Fruit fly (Drosophila melanogaster) whole organism, embryonic: ENCODE results near the gene Spx.

Experiments
- Ada2b ChIP-seq: fragments of 200-800 bp; sonication (Bioruptor generic); IDR thresholded peaks from 2 replicates; pipeline ENCODE4 v1.3.6; 2022; ENCODE audit warnings: missing biosample characterization, missing genetic modification characterization
- Atf-2 ChIP-seq: fragments of 200-800 bp; sonication (Bioruptor generic); optimal IDR thresholded peaks from 2 replicates; lab custom pipeline; 2016; ENCODE audit warnings: missing biosample characterization, missing genetic modification characterization
- BtbVII ChIP-seq: fragments of 200-800 bp; sonication (Bioruptor generic); optimal IDR thresholded peaks from 3 replicates; lab custom pipeline; 2017; ENCODE audit warnings: missing biosample characterization, mild to moderate bottlenecking, missing genetic modification characterization
- CG10209 ChIP-seq: fragments of 200-800 bp; sonication (Bioruptor generic); optimal IDR thresholded peaks from 3 replicates; lab custom pipeline; 2017; ENCODE audit warnings: missing biosample characterization, mild to moderate bottlenecking, missing genetic modification characterization, missing genetic modification reagents
- CG12104 ChIP-seq: fragments of 200-800 bp; sonication (Bioruptor generic); optimal IDR thresholded peaks from 3 replicates; lab custom pipeline; 2016; ENCODE audit warnings: missing biosample characterization, missing genetic modification characterization
- CG12219 ChIP-seq: fragments of 200-800 bp; sonication (Bioruptor generic); optimal IDR thresholded peaks from 3 replicates; lab custom pipeline; 2018; ENCODE audit warnings: missing biosample characterization, mild to moderate bottlenecking, missing genetic modification characterization
- CG14710 ChIP-seq: fragments of 200-800 bp; sonication (Bioruptor generic); optimal IDR thresholded peaks from 3 replicates; lab custom pipeline; 2019; ENCODE audit warnings: missing biosample characterization, mild to moderate bottlenecking, missing genetic modification characterization, moderate library complexity
- CG14965 ChIP-seq: fragments of 200-800 bp; sonication (Bioruptor generic); optimal IDR thresholded peaks from 2 replicates; lab custom pipeline; 2016; ENCODE audit warnings: missing biosample characterization, missing genetic modification characterization, borderline replicate concordance
- CG18262 ChIP-seq: fragments of 200-800 bp; optimal IDR thresholded peaks from 3 replicates; lab custom pipeline; 2019; ENCODE audit warnings: missing biosample characterization, mild to moderate bottlenecking, missing genetic modification characterization, moderate library complexity
- CG18476 ChIP-seq: fragments of 200-800 bp; sonication (Bioruptor generic); optimal IDR thresholded peaks from 2 replicates; lab custom pipeline; 2016; ENCODE audit warnings: missing biosample characterization, mild to moderate bottlenecking, missing genetic modification characterization
- CG30431 ChIP-seq: fragments of 200-800 bp; sonication (Bioruptor generic); optimal IDR thresholded peaks from 2 replicates; lab custom pipeline; 2017; ENCODE audit warnings: missing biosample characterization, missing genetic modification characterization
- CG33213 ChIP-seq: fragments of 200-800 bp; sonication (Bioruptor generic); optimal IDR thresholded peaks from 3 replicates; lab custom pipeline; 2016; ENCODE audit warnings: missing biosample characterization, missing genetic modification characterization
- CG42726 ChIP-seq: fragments of 200-800 bp; sonication (Bioruptor generic); IDR thresholded peaks from 2 replicates; pipeline ENCODE4 v1.3.6; 2022; ENCODE audit warnings: missing biosample characterization, missing genetic modification characterization; ENCODE audit not compliant: partially characterized antibody
- CG4404 ChIP-seq: fragments of 200-800 bp; sonication (Bioruptor generic); IDR thresholded peaks from 2 replicates; pipeline ENCODE4 v1.3.6; 2022; ENCODE audit warnings: missing biosample characterization, missing genetic modification characterization
- CG4707 ChIP-seq: fragments of 200-800 bp; sonication (Bioruptor generic); optimal IDR thresholded peaks from 2 replicates; lab custom pipeline; 2018; ENCODE audit warnings: missing biosample characterization, mild to moderate bottlenecking, missing genetic modification characterization, moderate library complexity
- CG6689 ChIP-seq: fragments of 200-800 bp; sonication (Bioruptor generic); IDR thresholded peaks from 2 replicates; pipeline ENCODE4 v1.3.6; 2022; ENCODE audit warnings: missing biosample characterization, missing genetic modification characterization
- CG6791 ChIP-seq: fragments of 200-800 bp; sonication (Bioruptor generic); IDR thresholded peaks from 3 replicates; pipeline ENCODE4 v1.3.6; 2022; ENCODE audit warnings: missing biosample characterization, missing genetic modification characterization; ENCODE audit not compliant: partially characterized antibody
- CG6854 ChIP-seq: fragments of 200-800 bp; sonication (Bioruptor generic); optimal IDR thresholded peaks from 3 replicates; lab custom pipeline; 2017; ENCODE audit warnings: missing biosample characterization, mild to moderate bottlenecking, missing genetic modification characterization
- CG7556 ChIP-seq: fragments of 200-800 bp; sonication (Bioruptor generic); optimal IDR thresholded peaks from 2 replicates; lab custom pipeline; 2017; ENCODE audit warnings: missing biosample characterization, mild to moderate bottlenecking, missing genetic modification characterization
- CG7786 ChIP-seq: fragments of 200-800 bp; sonication (Bioruptor generic); optimal IDR thresholded peaks from 2 replicates; lab custom pipeline; 2016; ENCODE audit warnings: missing biosample characterization, missing genetic modification characterization
- Dek ChIP-seq: fragments of 200-800 bp; sonication (Bioruptor generic); optimal IDR thresholded peaks from 3 replicates; lab custom pipeline; 2019; ENCODE audit warnings: missing biosample characterization, mild to moderate bottlenecking, missing genetic modification characterization, moderate library complexity
- E2f2 ChIP-seq: fragments of 200-800 bp; sonication (Bioruptor generic); IDR thresholded peaks from 2 replicates; pipeline ENCODE4 v1.3.6; 2022; ENCODE audit warnings: missing biosample characterization, missing genetic modification characterization
- HLHmδ ChIP-seq: fragments of 200-800 bp; sonication (Bioruptor generic); optimal IDR thresholded peaks from 2 replicates; lab custom pipeline; 2018; ENCODE audit warnings: missing biosample characterization, mild to moderate bottlenecking, missing genetic modification characterization, moderate library complexity
- Mad ChIP-seq: fragments of 200-800 bp; sonication (Bioruptor generic); optimal IDR thresholded peaks from 2 replicates; lab custom pipeline; 2016; ENCODE audit warnings: missing biosample characterization, missing genetic modification characterization
- NC2α ChIP-seq: fragments of 200-800 bp; sonication (Bioruptor generic); optimal IDR thresholded peaks from 2 replicates; lab custom pipeline; 2016; ENCODE audit warnings: missing biosample characterization, missing genetic modification characterization
- NC2β ChIP-seq: fragments of 200-800 bp; sonication (Bioruptor generic); optimal IDR thresholded peaks from 2 replicates; lab custom pipeline; 2016; ENCODE audit warnings: missing biosample characterization, missing genetic modification characterization
- Nf-YB ChIP-seq: fragments of 200-800 bp; sonication (Bioruptor generic); optimal IDR thresholded peaks from 3 replicates; lab custom pipeline; 2019; ENCODE audit warnings: missing biosample characterization, mild to moderate bottlenecking, missing genetic modification characterization, moderate library complexity
- Xbp1 ChIP-seq: fragments of 200-800 bp; sonication (Bioruptor generic); optimal IDR thresholded peaks from 3 replicates; lab custom pipeline; 2016; ENCODE audit warnings: missing biosample characterization, mild to moderate bottlenecking, missing genetic modification characterization
- bcd ChIP-seq: fragments of 200-800 bp; sonication (Bioruptor generic); optimal IDR thresholded peaks from 2 replicates; lab custom pipeline; 2017; ENCODE audit warnings: missing biosample characterization, mild to moderate bottlenecking, missing genetic modification characterization
- chn ChIP-seq: fragments of 200-800 bp; sonication (Bioruptor generic); optimal IDR thresholded peaks from 2 replicates; lab custom pipeline; 2016; ENCODE audit warnings: missing biosample characterization, missing genetic modification characterization
- crp ChIP-seq, 2 experiments: fragments of 200-800 bp; sonication (Bioruptor generic); optimal IDR thresholded peaks; 2 replicates in 1 of 2; 3 replicates in 1 of 2; lab custom pipeline; 2017; ENCODE audit warnings: missing biosample characterization in 2 of 2, missing genetic modification characterization in 2 of 2, mild to moderate bottlenecking in 1 of 2, moderate library complexity in 1 of 2
- gcm ChIP-seq: fragments of 200-800 bp; sonication (Bioruptor generic); optimal IDR thresholded peaks from 2 replicates; lab custom pipeline; 2019; ENCODE audit warnings: missing biosample characterization, mild to moderate bottlenecking, missing genetic modification characterization, moderate library complexity
- her ChIP-seq: fragments of 200-800 bp; sonication (Bioruptor generic); optimal IDR thresholded peaks from 2 replicates; lab custom pipeline; 2016; ENCODE audit warnings: missing biosample characterization, missing genetic modification characterization
- hkb ChIP-seq, 2 experiments: fragments of 200-800 bp in 1 of 2; fragments of >200 bp in 1 of 2; sonication (Bioruptor generic) in 1 of 2; IDR thresholded peaks in 1 of 2; optimal IDR thresholded peaks in 1 of 2; 2 replicates each; pipeline versions ENCODE4 v1.3.6 to Lab custom; 2017 to 2022; ENCODE audit warnings: missing biosample characterization in 1 of 2, missing genetic modification characterization in 1 of 2
- hth ChIP-seq: fragments of >200 bp; optimal IDR thresholded peaks from 2 replicates; lab custom pipeline; 2017; ENCODE audit warnings: inconsistent platforms
- lbe ChIP-seq: fragments of 200-800 bp; sonication (Bioruptor generic); optimal IDR thresholded peaks from 2 replicates; lab custom pipeline; 2016; ENCODE audit warnings: missing biosample characterization, mild to moderate bottlenecking, missing genetic modification characterization
- nerfin-1 ChIP-seq: fragments of 200-800 bp; sonication (Bioruptor generic); optimal IDR thresholded peaks from 3 replicates; lab custom pipeline; 2019; ENCODE audit warnings: missing biosample characterization, mild to moderate bottlenecking, missing genetic modification characterization, moderate library complexity
- peb ChIP-seq: fragments of 200-800 bp; sonication (Bioruptor generic); IDR thresholded peaks from 2 replicates; pipeline ENCODE4 v1.3.6; 2022; ENCODE audit warnings: missing biosample characterization, missing genetic modification characterization
- sens ChIP-seq: fragments of 200-800 bp; sonication (Bioruptor generic); peaks from one replicate; lab custom pipeline; 2016; ENCODE audit warnings: missing biosample characterization, missing genetic modification characterization
- sens-2 ChIP-seq: fragments of 200-800 bp; sonication (Bioruptor generic); IDR thresholded peaks from 2 replicates; pipeline ENCODE4 v1.3.6; 2022; ENCODE audit warnings: missing biosample characterization, missing genetic modification characterization
- sima ChIP-seq: fragments of 200-800 bp; sonication (Bioruptor generic); optimal IDR thresholded peaks from 2 replicates; lab custom pipeline; 2016; ENCODE audit warnings: missing biosample characterization, missing genetic modification characterization
- slp2 ChIP-seq: fragments of 200-800 bp; sonication (Bioruptor generic); optimal IDR thresholded peaks from 2 replicates; lab custom pipeline; 2016; ENCODE audit warnings: missing biosample characterization, missing genetic modification characterization
- stwl ChIP-seq: fragments of 200-800 bp; sonication (Bioruptor generic); optimal IDR thresholded peaks from 3 replicates; lab custom pipeline; 2018; ENCODE audit warnings: missing biosample characterization, mild to moderate bottlenecking, missing genetic modification characterization, moderate library complexity
- ttk ChIP-seq: fragments of 200-800 bp; sonication (Bioruptor generic); IDR thresholded peaks from 2 replicates; pipeline ENCODE4 v2.1.2; 2022; ENCODE audit warnings: missing biosample characterization, missing genetic modification characterization
- unc-4 ChIP-seq: fragments of 200-800 bp; sonication (Bioruptor generic); IDR thresholded peaks from 2 replicates; pipeline ENCODE4 v1.3.6; 2022; ENCODE audit warnings: missing biosample characterization, missing genetic modification characterization; ENCODE audit not compliant: partially characterized antibody
- vvl ChIP-seq: fragments of 200-800 bp; sonication (Bioruptor generic); IDR thresholded peaks from 2 replicates; pipeline ENCODE4 v1.3.6; 2022; ENCODE audit warnings: missing biosample characterization, missing genetic modification characterization
- wor ChIP-seq: fragments of 200-800 bp; sonication (Bioruptor generic); IDR thresholded peaks from 2 replicates; pipeline ENCODE4 v1.3.6; 2022; ENCODE audit warnings: missing biosample characterization, missing genetic modification characterization

Spx gene

dm6 chrX:6276590-6276989, 21.0 kb downstream of the Spx start, which contains the start of gene CG3566 (continued):
- TF ChIP-seq vvl, result peak; percentile 33; the same call in 1 of the 2 replicates
- no peak for TF ChIP-seq gcm (GFP tag; lab: Kevin White, UChicago)
- no peak for TF ChIP-seq HLHmδ
- TF ChIP-seq bcd, result no peak
- peak; percentile 38 for TF ChIP-seq stwl (tag; lab: Kevin White, UChicago)
- peak; percentile 11 for TF ChIP-seq lbe (GFP tag; lab: Kevin White, UChicago)
- no peak for TF ChIP-seq hth (lab: Kevin White, UChicago)
- TF ChIP-seq CG18476, result no peak
- TF ChIP-seq CG42726 (GFP tag; lab: Robert Waterston, UW), result 0 out of 2 replicates have a peak, but pooled peaks have one; percentile 10
- 0 out of 3 replicates have a peak, but pooled peaks have one; percentile 48 for TF ChIP-seq CG6791 (GFP tag; lab: Robert Waterston, UW)
- TF ChIP-seq E2f2, result 0 out of 2 replicates have a peak, but pooled peaks have one; percentile 13
- TF ChIP-seq sens (GFP tag; lab: Kevin White, UChicago), result peak; percentile 79
- peak in 1 of 2 experiments; percentile 40 for TF ChIP-seq crp (GFP tag; optimal IDR thresholded peaks at IDR 0.05; lab: Kevin White, UChicago)

DNA sequence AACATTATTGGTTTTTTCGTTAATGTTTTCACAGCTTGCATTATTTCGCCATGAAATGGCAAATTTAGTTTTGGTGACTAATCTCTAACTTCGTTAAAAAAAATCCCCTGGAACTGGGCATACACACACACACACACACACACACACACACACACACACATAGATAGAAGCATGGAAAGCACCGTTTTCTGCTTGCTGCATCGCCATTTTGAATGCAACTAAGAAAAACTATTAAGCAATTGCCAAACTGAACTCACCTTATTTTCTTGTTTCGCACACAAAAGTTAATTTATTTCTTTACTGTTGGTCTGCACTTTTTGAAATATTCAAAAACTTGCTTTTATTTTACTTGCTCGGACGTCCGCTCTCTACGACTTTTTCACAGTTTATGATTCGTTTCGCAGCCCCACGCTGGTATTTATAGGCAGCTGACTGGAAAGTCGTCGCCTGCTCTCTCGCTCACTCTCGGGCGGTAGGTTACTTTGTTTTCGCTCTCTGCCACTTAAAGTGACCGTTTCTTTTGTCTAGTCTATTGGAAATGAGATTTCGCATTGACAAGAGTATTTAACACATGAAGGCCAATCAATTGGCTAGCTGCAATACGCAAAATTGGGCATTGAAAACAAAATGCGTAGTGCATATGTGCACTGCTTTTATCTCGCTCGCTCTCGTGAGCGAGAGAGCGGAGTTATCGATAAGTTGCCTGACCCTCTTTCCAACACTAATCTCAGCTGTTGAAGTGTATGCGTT, 23.4 kb downstream of the Spx start:
- TF ChIP-seq her (GFP tag; lab: Kevin White, UChicago) (no peak), Mad (GFP tag; lab: Kevin White, UChicago) (no peak), CG7786 (no peak), CG18262 (no peak), CG7556 (GFP tag; lab: Kevin White, UChicago) (peak; percentile 22), CG4707 (GFP tag; lab: Kevin White, UChicago) (no peak), CG6689 (no peak), peb (no peak), Ada2b (GFP tag; lab: Robert Waterston, UW) (no peak), BtbVII (GFP tag; lab: Kevin White, UChicago) (peak; percentile 58), CG4404 (no peak), Atf-2 (peak; percentile 33), CG30431 (GFP tag; lab: Kevin White, UChicago) (no peak), Xbp1 (GFP tag; lab: Kevin White, UChicago) (no peak), NC2β (GFP tag; lab: Kevin White, UChicago) (peak; percentile 29), CG12104 (GFP tag; lab: Kevin White, UChicago) (no peak), hkb (optimal IDR thresholded peaks at IDR 0.05; lab: Kevin White, UChicago) (no peak), hkb (GFP tag; IDR thresholded peaks at IDR 0.05; lab: Robert Waterston, UW) (no peak), nerfin-1 (tag; lab: Kevin White, UChicago) (peak; percentile 25), gcm (GFP tag; lab: Kevin White, UChicago) (peak; percentile 10), sens-2 (GFP tag; lab: Robert Waterston, UW) (no peak), Nf-YB (GFP tag; lab: Kevin White, UChicago) (peak; percentile 41), slp2 (GFP tag; lab: Kevin White, UChicago) (no peak), Dek (tag; lab: Kevin White, UChicago) (peak; percentile 11), CG14710 (tag; lab: Kevin White, UChicago) (peak; percentile 36), sima (GFP tag; lab: Kevin White, UChicago) (no peak), ttk (GFP tag; lab: Robert Waterston, UW) (no peak), chn (peak; percentile 1), CG10209 (GFP tag; lab: Kevin White, UChicago) (peak; percentile 21), unc-4 (GFP tag; lab: Robert Waterston, UW) (peak; percentile 34; the same call in 1 of the 2 replicates), hth (lab: Kevin White, UChicago) (no peak), wor (GFP tag; lab: Robert Waterston, UW) (no peak), CG6854 (peak; percentile 3), CG33213 (GFP tag; lab: Kevin White, UChicago) (peak; percentile 38), CG12219 (no peak), CG14965 (GFP tag; lab: Kevin White, UChicago) (no peak), NC2α (peak; percentile 63)
